Worm (Caenorhabditis elegans) whole organism, L4 larva: ENCODE results near the gene myrf-1.

Experiments
- F49E8.2 ChIP-seq: sonication (generic microtip); optimal IDR thresholded peaks from 2 replicates; lab custom pipeline; 2016; ENCODE audit warnings: missing compliant biosample characterization, mild to moderate bottlenecking, missing genetic modification characterization, borderline replicate concordance
- R02D3.7 ChIP-seq: fragments of 150-350 bp; sonication (generic microtip); optimal IDR thresholded peaks from 3 replicates; lab custom pipeline; 2014; ENCODE audit warnings: missing biosample characterization, missing genetic modification characterization
- T20F7.1 ChIP-seq: fragments of 200-800 bp; sonication (Bioruptor generic); optimal IDR thresholded peaks from 2 replicates; lab custom pipeline; 2018; ENCODE audit warnings: mild to moderate bottlenecking, missing genetic modification characterization, missing compliant biosample characterization
- T26A8.4 ChIP-seq: fragments of 200-800 bp; sonication (Bioruptor generic); IDR thresholded peaks from 2 replicates; pipeline ENCODE4 v1.3.6; 2022; ENCODE audit warnings: missing genetic modification characterization, missing compliant biosample characterization
- ZK546.5 ChIP-seq, 2 experiments: sonication (generic microtip); optimal IDR thresholded peaks; 2 replicates each; lab custom pipeline; 2017; ENCODE audit warnings: missing biosample characterization in 2 of 2, missing genetic modification characterization in 2 of 2
- ama-1 ChIP-seq: fragments of 150-350 bp; optimal IDR thresholded peaks from 2 replicates; lab custom pipeline; 2014; ENCODE audit warnings: inconsistent platforms, mixed read lengths
- ceh-32 ChIP-seq: sonication (generic microtip); optimal IDR thresholded peaks from 2 replicates; lab custom pipeline; 2016; ENCODE audit warnings: mild to moderate bottlenecking, missing genetic modification characterization, missing compliant biosample characterization; ENCODE audit not compliant: poor library complexity
- dmd-8 ChIP-seq: fragments of 200-800 bp; sonication (Bioruptor generic); IDR thresholded peaks from 2 replicates; pipeline ENCODE4 v1.3.6; 2022; ENCODE audit warnings: missing genetic modification characterization, missing compliant biosample characterization
- dmd-9 ChIP-seq: fragments of 200-800 bp; sonication (Bioruptor generic); IDR thresholded peaks from 2 replicates; pipeline ENCODE4 v1.3.6; 2022; ENCODE audit warnings: missing genetic modification reagents, missing genetic modification characterization, missing compliant biosample characterization
- duxl-1 ChIP-seq: sonication (generic microtip); optimal IDR thresholded peaks from 2 replicates; lab custom pipeline; 2016; ENCODE audit warnings: mild to moderate bottlenecking, missing genetic modification characterization, moderate library complexity, missing compliant biosample characterization; ENCODE audit not compliant: poor library complexity
- dve-1 ChIP-seq: sonication (generic microtip); optimal IDR thresholded peaks from 2 replicates; lab custom pipeline; 2017; ENCODE audit warnings: antibody characterized with exemption, mild to moderate bottlenecking, missing genetic modification characterization, missing compliant biosample characterization; ENCODE audit not compliant: insufficient read depth
- fkh-10 ChIP-seq: fragments of 150-350 bp; optimal IDR thresholded peaks from 2 replicates; lab custom pipeline; 2014; ENCODE audit warnings: missing biosample characterization, missing genetic modification reagents, missing genetic modification characterization
- hif-1 ChIP-seq, 2 experiments: sonication (generic microtip); optimal IDR thresholded peaks; 2 replicates each; lab custom pipeline; 2016 to 2017; ENCODE audit warnings: missing compliant biosample characterization in 2 of 2, missing genetic modification characterization in 2 of 2, missing genetic modification reagents in 2 of 2, missing genotype in 2 of 2, mild to moderate bottlenecking in 1 of 2
- hlh-11 ChIP-seq: fragments of 200-800 bp; sonication (Bioruptor generic); optimal IDR thresholded peaks from 2 replicates; lab custom pipeline; 2018; ENCODE audit warnings: mild to moderate bottlenecking, missing genetic modification characterization, missing compliant biosample characterization
- hmg-1.1 ChIP-seq: fragments of 200-800 bp; sonication (Bioruptor generic); IDR thresholded peaks from 2 replicates; pipeline ENCODE4 v1.3.6; 2022; ENCODE audit warnings: missing genetic modification reagents, missing genetic modification characterization, missing compliant biosample characterization
- lim-7 ChIP-seq: fragments of 200-800 bp; sonication (Bioruptor generic); IDR thresholded peaks from 2 replicates; pipeline ENCODE4 v1.3.6; 2022; ENCODE audit warnings: missing genetic modification characterization, missing compliant biosample characterization
- lin-1 ChIP-seq: fragments of 200-800 bp; sonication (Bioruptor generic); IDR thresholded peaks from 2 replicates; pipeline ENCODE4 v1.3.6; 2022; ENCODE audit warnings: missing genetic modification reagents, missing genetic modification characterization, missing compliant biosample characterization
- lin-13 ChIP-seq: fragments of 150-350 bp; optimal IDR thresholded peaks from 2 replicates; lab custom pipeline; 2014; ENCODE audit warnings: missing biosample characterization, missing genetic modification reagents, missing genetic modification characterization
- lin-29 ChIP-seq: fragments of 200-800 bp; sonication (Bioruptor generic); IDR thresholded peaks from 2 replicates; pipeline ENCODE4 v1.3.6; 2022; ENCODE audit warnings: missing genetic modification reagents, missing genetic modification characterization, missing compliant biosample characterization
- lin-38 ChIP-seq: fragments of 200-800 bp; sonication (Bioruptor generic); IDR thresholded peaks from 2 replicates; pipeline ENCODE4 v1.3.6; 2022; ENCODE audit warnings: missing genetic modification reagents, missing genetic modification characterization, missing compliant biosample characterization
- lsy-2 ChIP-seq, 2 experiments: fragments of 150-350 bp in 1 of 2; sonication (generic microtip) in 1 of 2; optimal IDR thresholded peaks; 2 replicates each; lab custom pipeline; 2014 to 2017; ENCODE audit warnings: missing biosample characterization in 2 of 2, missing genetic modification characterization in 2 of 2
- madf-5 ChIP-seq, 2 experiments: fragments of 200-800 bp; sonication (Bioruptor generic); IDR thresholded peaks; 2 replicates each; pipeline ENCODE4 v1.3.6; 2022; ENCODE audit warnings: missing compliant biosample characterization in 2 of 2, missing genetic modification characterization in 2 of 2
- mdt-29 ChIP-seq: fragments of 200-800 bp; sonication (Bioruptor generic); IDR thresholded peaks from 2 replicates; pipeline ENCODE4 v1.3.6; 2022; ENCODE audit warnings: missing genetic modification reagents, missing genetic modification characterization, missing compliant biosample characterization
- mep-1 ChIP-seq: fragments of 150-350 bp; sonication (generic microtip); optimal IDR thresholded peaks from 3 replicates; lab custom pipeline; 2014; ENCODE audit warnings: missing biosample characterization, missing genetic modification characterization
- mes-2 ChIP-seq: sonication (generic microtip); optimal IDR thresholded peaks from 2 replicates; lab custom pipeline; 2016; ENCODE audit warnings: missing genotype, mild to moderate bottlenecking, missing genetic modification characterization, missing compliant biosample characterization; ENCODE audit not compliant: poor library complexity, severe bottlenecking
- mxl-3 ChIP-seq: fragments of 200-800 bp; sonication (Bioruptor generic); optimal IDR thresholded peaks from 2 replicates; lab custom pipeline; 2018; ENCODE audit warnings: mild to moderate bottlenecking, missing genetic modification characterization, missing compliant biosample characterization
- nhr-25 ChIP-seq: sonication (generic microtip); optimal IDR thresholded peaks from 2 replicates; lab custom pipeline; 2017; ENCODE audit warnings: missing genetic modification characterization, mild to moderate bottlenecking, missing compliant biosample characterization, antibody characterized with exemption, moderate library complexity, borderline replicate concordance; ENCODE audit not compliant: insufficient read depth
- nhr-77 ChIP-seq: fragments of 150-350 bp; optimal IDR thresholded peaks from 2 replicates; lab custom pipeline; 2014; ENCODE audit warnings: missing biosample characterization, missing genetic modification characterization
- pha-4 ChIP-seq, 2 experiments: fragments of 150-350 bp in 1 of 2; fragments of 200-800 bp in 1 of 2; sonication (Bioruptor generic) in 1 of 2; IDR thresholded peaks in 1 of 2; optimal IDR thresholded peaks in 1 of 2; 2 replicates each; pipeline versions ENCODE4 v1.3.6 to Lab custom; 2014 to 2022; ENCODE audit warnings: missing genetic modification characterization in 2 of 2, missing genetic modification reagents in 2 of 2, missing biosample characterization in 1 of 2, missing compliant biosample characterization in 1 of 2
- php-3 ChIP-seq: fragments of 200-800 bp; sonication (Bioruptor generic); IDR thresholded peaks from 2 replicates; pipeline ENCODE4 v1.3.6; 2022; ENCODE audit warnings: missing genetic modification reagents, missing genetic modification characterization, missing compliant biosample characterization
- pqm-1 ChIP-seq: sonication (generic microtip); optimal IDR thresholded peaks from 2 replicates; lab custom pipeline; 2017; ENCODE audit warnings: missing biosample characterization, missing genetic modification characterization
- rbr-2 ChIP-seq: sonication (generic microtip); optimal IDR thresholded peaks from 2 replicates; lab custom pipeline; 2016; ENCODE audit warnings: missing genotype, missing genetic modification characterization, missing compliant biosample characterization
- saeg-2 ChIP-seq: fragments of 200-800 bp; sonication (Bioruptor generic); IDR thresholded peaks from 2 replicates; pipeline ENCODE4 v1.3.6; 2022; ENCODE audit warnings: missing genetic modification reagents, missing genetic modification characterization, missing compliant biosample characterization
- set-16 ChIP-seq: fragments of 200-800 bp; sonication (Bioruptor generic); IDR thresholded peaks from 2 replicates; pipeline ENCODE4 v1.3.6; 2022; ENCODE audit warnings: missing genetic modification reagents, missing genetic modification characterization, missing compliant biosample characterization
- snpc-1.2 ChIP-seq: fragments of 200-800 bp; sonication (Bioruptor generic); IDR thresholded peaks from 2 replicates; pipeline ENCODE4 v1.3.6; 2022; ENCODE audit warnings: missing genetic modification reagents, missing genetic modification characterization, missing compliant biosample characterization
- tra-1 ChIP-seq: fragments of 200-800 bp; sonication (Bioruptor generic); IDR thresholded peaks from 2 replicates; pipeline ENCODE4 v1.3.6; 2022; ENCODE audit warnings: missing genetic modification reagents, missing genetic modification characterization, missing compliant biosample characterization
- unc-39 ChIP-seq: sonication (generic microtip); optimal IDR thresholded peaks from 2 replicates; lab custom pipeline; 2017; ENCODE audit warnings: missing biosample characterization, missing genetic modification characterization
- unc-62 ChIP-seq, 3 experiments: fragments of 150-350 bp in 1 of 3; sonication (generic microtip); optimal IDR thresholded peaks in 2 of 3; peaks in 1 of 3; 1 replicate in 1 of 3; 2 replicates in 2 of 3; lab custom pipeline; 2014 to 2017; ENCODE audit warnings: missing biosample characterization in 3 of 3, missing genetic modification characterization in 3 of 3, missing genetic modification reagents in 3 of 3, missing genotype in 1 of 3
- zfp-3 ChIP-seq: fragments of 200-800 bp; sonication (Bioruptor generic); conservative IDR thresholded peaks from 2 replicates; pipeline ENCODE4 v1.3.6; 2022; ENCODE audit warnings: missing genetic modification reagents, missing genetic modification characterization, missing compliant biosample characterization
- zip-11 ChIP-seq: fragments of 200-800 bp; sonication (Bioruptor generic); IDR thresholded peaks from 2 replicates; pipeline ENCODE4 v1.3.6; 2022; ENCODE audit warnings: missing genetic modification characterization, missing compliant biosample characterization
- ztf-7 ChIP-seq: fragments of 150-350 bp; optimal IDR thresholded peaks from 2 replicates; lab custom pipeline; 2014; ENCODE audit warnings: missing biosample characterization, missing genetic modification characterization

Gene myrf-1

DNA sequence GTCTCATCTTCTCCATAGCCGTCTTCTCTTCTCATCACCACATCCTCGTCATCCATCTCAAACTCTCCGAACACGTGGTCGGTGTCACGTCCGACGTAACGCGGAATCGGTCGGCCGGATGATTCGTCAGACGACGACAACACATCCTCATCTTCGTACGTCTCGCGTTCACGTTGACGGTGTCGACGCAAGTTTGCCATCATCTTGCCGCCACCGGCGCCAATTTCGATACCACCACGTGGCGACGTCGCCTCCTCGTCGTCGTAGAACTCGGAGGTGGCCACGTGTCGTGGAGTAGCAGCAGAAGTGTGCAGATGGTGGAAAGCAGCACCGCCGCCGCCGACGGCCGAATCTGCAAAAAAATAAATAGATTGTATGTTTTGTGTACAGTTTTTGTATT lies 45.0 kb upstream of the myrf-1 start (continued):
- 0 out of 2 replicates have a peak, but pooled peaks have one; percentile 56 for TF ChIP-seq saeg-2 (GFP tag; lab: Robert Waterston, UW)
- TF ChIP-seq zip-11 (GFP tag; lab: Robert Waterston, UW), result no peak
- no peak for TF ChIP-seq F49E8.2 (tag; lab: Kevin White, UChicago)
- TF ChIP-seq zfp-3, result peak; percentile 69

DNA sequence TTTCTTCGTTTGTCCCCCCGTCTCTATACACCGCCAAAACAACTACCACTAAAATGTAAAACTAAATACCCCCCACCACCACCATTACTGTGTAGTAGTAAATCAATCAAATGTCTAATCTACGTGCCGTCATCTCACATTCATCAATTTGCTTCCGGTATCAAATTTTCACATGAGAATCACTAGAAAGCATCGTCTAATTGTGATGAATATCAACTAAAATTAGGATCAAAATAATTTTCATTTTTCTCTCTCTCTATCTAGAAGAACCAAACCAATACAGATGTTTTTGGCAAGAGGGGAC lies 44.4 kb upstream of the myrf-1 start:
- TF ChIP-seq lsy-2 (tag; optimal IDR thresholded peaks at IDR 0.05; lab: Kevin White, UChicago) (peak in 1 of 2 experiments; percentile 19), tra-1 (GFP tag; lab: Robert Waterston, UW) (no peak), duxl-1 (tag; lab: Kevin White, UChicago) (no peak), ZK546.5 (tag; optimal IDR thresholded peaks at IDR 0.05; lab: Kevin White, UChicago) (no peak), pha-4 (GFP tag; IDR thresholded peaks at IDR 0.05; lab: Robert Waterston, UW) (no peak), pha-4 (tag; optimal IDR thresholded peaks at IDR 0.05; lab: Kevin White, UChicago) (no peak), F49E8.2 (tag; lab: Kevin White, UChicago) (no peak), ama-1 (lab: Kevin White, UChicago) (peak; percentile 57), mdt-29 (GFP tag; lab: Robert Waterston, UW) (no peak), fkh-10 (GFP tag; lab: Kevin White, UChicago) (no peak), lin-29 (GFP tag; lab: Robert Waterston, UW) (no peak), nhr-77 (tag; lab: Kevin White, UChicago) (peak; percentile 22), unc-62 (GFP tag; optimal IDR thresholded peaks at IDR 0.05 in 1 of 2; lab: Kevin White, UChicago) (peak in 1 of 2 experiments; percentile 69), unc-62 (tag; optimal IDR thresholded peaks at IDR 0.05; lab: Kevin White, UChicago) (no peak), lin-38 (GFP tag; lab: Robert Waterston, UW) (no peak), mes-2 (tag; lab: Kevin White, UChicago) (no peak), dmd-8 (GFP tag; lab: Robert Waterston, UW) (no peak), hif-1 (tag; optimal IDR thresholded peaks at IDR 0.05; lab: Kevin White, UChicago) (no peak), hmg-1.1 (GFP tag; lab: Robert Waterston, UW) (no peak), T20F7.1 (GFP tag; lab: Kevin White, UChicago) (peak; percentile 39), nhr-25 (tag; lab: Kevin White, UChicago) (peak; percentile 20), lin-13 (GFP tag; lab: Kevin White, UChicago) (peak; percentile 21), dve-1 (tag; lab: Kevin White, UChicago) (no peak), ztf-7 (tag; lab: Kevin White, UChicago) (no peak), mep-1 (peak; percentile 18)
- TF ChIP-seq, all 104 proteins: peak for 8

- TF ChIP-seq ceh-32 (tag; lab: Kevin White, UChicago), result no peak
- TF ChIP-seq lin-1 (GFP tag; lab: Robert Waterston, UW), result 0 out of 2 replicates have a peak, but pooled peaks have one; percentile 18
- TF ChIP-seq rbr-2 (tag; lab: Kevin White, UChicago), result no peak
- TF ChIP-seq T26A8.4 (GFP tag; lab: Robert Waterston, UW), result peak; percentile 54; the same call in 1 of the 2 replicates
- TF ChIP-seq lim-7, result peak; percentile 21; the same call in 1 of the 2 replicates
- no peak for TF ChIP-seq lsy-2 (tag; optimal IDR thresholded peaks at IDR 0.05; lab: Kevin White, UChicago)
- TF ChIP-seq mxl-3 (GFP tag; lab: Kevin White, UChicago), result peak; percentile 3
- peak; percentile 41; the same call in 1 of the 2 replicates for TF ChIP-seq tra-1 (GFP tag; lab: Robert Waterston, UW)
- peak; percentile 63; the same call in 1 of the 2 replicates for TF ChIP-seq snpc-1.2 (GFP tag; lab: Robert Waterston, UW)
- no peak for TF ChIP-seq hif-1 (tag; optimal IDR thresholded peaks at IDR 0.05; lab: Kevin White, UChicago)
- TF ChIP-seq set-16, result no peak
- TF ChIP-seq dmd-9, result peak; percentile 42; the same call in 1 of the 2 replicates
- no peak for TF ChIP-seq hlh-11 (tag; lab: Kevin White, UChicago)
- peak; percentile 29; the same call in 1 of the 2 replicates for TF ChIP-seq mdt-29 (GFP tag; lab: Robert Waterston, UW)
- 0 out of 4 replicates have a peak, but pooled peaks of 1 of the 2 experiments have one; percentile 15 for TF ChIP-seq madf-5 (GFP tag; IDR thresholded peaks at IDR 0.05; lab: Robert Waterston, UW)
- no peak for TF ChIP-seq pqm-1 (tag; lab: Kevin White, UChicago)
- TF ChIP-seq php-3, result peak; percentile 35; the same call in 1 of the 2 replicates
- TF ChIP-seq ama-1 (lab: Kevin White, UChicago), result peak; percentile 28
- no peak for TF ChIP-seq unc-62 (GFP tag; optimal IDR thresholded peaks at IDR 0.05 in 1 of 2; lab: Kevin White, UChicago)
- TF ChIP-seq unc-62 (tag; optimal IDR thresholded peaks at IDR 0.05; lab: Kevin White, UChicago), result no peak
- peak; percentile 26 for TF ChIP-seq mes-2 (tag; lab: Kevin White, UChicago)
- TF ChIP-seq T20F7.1 (GFP tag; lab: Kevin White, UChicago), result no peak
- no peak for TF ChIP-seq unc-39 (tag; lab: Kevin White, UChicago)
- TF ChIP-seq R02D3.7 (tag; lab: Kevin White, UChicago), result no peak
Observed at ce11 chrII:10545924-10546783, 43.8 kb upstream of the myrf-1 start.
